Worm (Caenorhabditis elegans) whole organism, midembryonic: ENCODE measurements around the gene ttll-12.

ENCODE experiments used
- cog-1 ChIP-seq: sonication (generic microtip); optimal IDR thresholded peaks from 2 replicates; lab custom pipeline; 2016; ENCODE audit warnings: missing genetic modification characterization, missing compliant biosample characterization
- flt-1 ChIP-seq: fragments of 200-800 bp; sonication (Bioruptor generic); IDR thresholded peaks from 2 replicates; pipeline ENCODE4 v1.3.6; 2022; ENCODE audit warnings: missing genetic modification characterization, missing compliant biosample characterization
- tab-1 ChIP-seq: fragments of 200-800 bp; sonication (Bioruptor generic); IDR thresholded peaks from 2 replicates; pipeline ENCODE4 v1.3.6; 2022; ENCODE audit warnings: missing genetic modification characterization, missing compliant biosample characterization
- ztf-23 ChIP-seq: fragments of 200-800 bp; sonication (Bioruptor generic); IDR thresholded peaks from 2 replicates; pipeline ENCODE4 v1.3.6; 2022; ENCODE audit warnings: missing genetic modification reagents, missing genetic modification characterization, missing compliant biosample characterization
- ztf-29 ChIP-seq: fragments of 200-800 bp; sonication (Bioruptor generic); IDR thresholded peaks from 2 replicates; pipeline ENCODE4 v1.3.6; 2022; ENCODE audit warnings: missing genetic modification reagents, missing genetic modification characterization, missing compliant biosample characterization

DNA sequence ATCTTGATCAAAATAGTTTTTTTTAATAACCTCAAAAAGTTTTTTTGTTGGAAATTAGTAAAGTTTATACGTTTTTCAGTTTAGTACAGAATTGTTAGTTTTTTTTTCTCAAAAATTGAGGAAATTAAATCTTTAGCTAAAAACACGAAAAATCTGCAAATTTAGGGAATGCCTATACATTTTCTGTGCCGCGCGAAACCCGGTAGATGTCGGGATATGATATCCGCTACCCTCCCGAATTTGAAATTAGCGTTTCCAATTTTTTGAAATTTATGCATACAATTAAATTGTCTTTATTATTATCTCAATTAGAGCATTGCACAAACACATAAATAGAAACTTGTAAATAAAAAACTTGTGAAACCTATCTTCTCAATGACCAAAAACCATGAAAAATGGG is 5.8 kb upstream of the ttll-12 start:
- TF ChIP-seq tab-1 (GFP tag; lab: Robert Waterston, UW) (no peak), flt-1 (no peak), ztf-23 (GFP tag; lab: Robert Waterston, UW) (no peak), ztf-29 (GFP tag; lab: Robert Waterston, UW) (no peak), cog-1 (tag; lab: Kevin White, UChicago) (no peak)
